Fruit fly (Drosophila melanogaster) whole organism, embryonic: Measurements from ENCODE around the gene ara.

Source experiments
- Abd-B ChIP-seq: fragments of 200-800 bp; sonication (Bioruptor generic); optimal IDR thresholded peaks from 2 replicates; lab custom pipeline; 2018; ENCODE audit warnings: missing biosample characterization, mild to moderate bottlenecking, missing genetic modification characterization, moderate library complexity
- Adf1 ChIP-seq: fragments of 200-800 bp; sonication (Bioruptor generic); IDR thresholded peaks from 2 replicates; pipeline ENCODE4 v1.3.6; 2022; ENCODE audit warnings: missing biosample characterization, missing genetic modification characterization
- CG10209 ChIP-seq: fragments of 200-800 bp; sonication (Bioruptor generic); optimal IDR thresholded peaks from 3 replicates; lab custom pipeline; 2017; ENCODE audit warnings: missing biosample characterization, mild to moderate bottlenecking, missing genetic modification characterization, missing genetic modification reagents
- CG10321 ChIP-seq: fragments of 200-800 bp; sonication (Bioruptor generic); IDR thresholded peaks from 2 replicates; pipeline ENCODE4 v1.3.6; 2022; ENCODE audit warnings: missing biosample characterization, missing genetic modification characterization
- CG12942 ChIP-seq: fragments of 200-800 bp; sonication (Bioruptor generic); optimal IDR thresholded peaks from 3 replicates; lab custom pipeline; 2016; ENCODE audit warnings: missing biosample characterization, missing genetic modification characterization
- CG17802 ChIP-seq: fragments of 200-800 bp; sonication (Bioruptor generic); optimal IDR thresholded peaks from 2 replicates; lab custom pipeline; 2018; ENCODE audit warnings: missing biosample characterization, mild to moderate bottlenecking, missing genetic modification characterization, moderate library complexity
- CG1832 ChIP-seq: fragments of 200-800 bp; sonication (Bioruptor generic); optimal IDR thresholded peaks from 2 replicates; lab custom pipeline; 2017; ENCODE audit warnings: missing biosample characterization, mild to moderate bottlenecking, missing genetic modification characterization, inconsistent platforms
- CG2199 ChIP-seq: fragments of 200-800 bp; sonication (Bioruptor generic); IDR thresholded peaks from 3 replicates; pipeline ENCODE4 v1.3.6; 2022; ENCODE audit warnings: missing biosample characterization, missing genetic modification characterization
- CG32767 ChIP-seq: fragments of 200-800 bp; sonication (Bioruptor generic); IDR thresholded peaks from 2 replicates; pipeline ENCODE4 v1.3.6; 2022; ENCODE audit warnings: missing biosample characterization, missing genetic modification characterization
- CG4360 ChIP-seq: fragments of 200-800 bp; sonication (Bioruptor generic); IDR thresholded peaks from 2 replicates; pipeline ENCODE4 v1.3.6; 2022; ENCODE audit warnings: missing biosample characterization, missing genetic modification characterization
- CG6272 ChIP-seq: fragments of 200-800 bp; sonication (Bioruptor generic); IDR thresholded peaks from 2 replicates; pipeline ENCODE4 v1.3.6; 2022; ENCODE audit warnings: missing biosample characterization, missing genetic modification characterization
- CG6791 ChIP-seq: fragments of 200-800 bp; sonication (Bioruptor generic); IDR thresholded peaks from 3 replicates; pipeline ENCODE4 v1.3.6; 2022; ENCODE audit warnings: missing biosample characterization, missing genetic modification characterization; ENCODE audit not compliant: partially characterized antibody
- CG7786 ChIP-seq: fragments of 200-800 bp; sonication (Bioruptor generic); optimal IDR thresholded peaks from 2 replicates; lab custom pipeline; 2016; ENCODE audit warnings: missing biosample characterization, missing genetic modification characterization
- CG8089 ChIP-seq: fragments of 200-800 bp; sonication (Bioruptor generic); optimal IDR thresholded peaks from 3 replicates; lab custom pipeline; 2016; ENCODE audit warnings: missing biosample characterization, missing genetic modification characterization
- CG8359 ChIP-seq: fragments of 200-800 bp; sonication (Bioruptor generic); optimal IDR thresholded peaks from 2 replicates; lab custom pipeline; 2017; ENCODE audit warnings: missing biosample characterization, mild to moderate bottlenecking, missing genetic modification characterization, borderline replicate concordance
- Dbx ChIP-seq: fragments of 200-800 bp; sonication (Bioruptor generic); IDR thresholded peaks from 3 replicates; pipeline ENCODE4 v1.3.6; 2022; ENCODE audit warnings: missing biosample characterization, missing genetic modification characterization
- Deaf1 ChIP-seq: fragments of 200-800 bp; optimal IDR thresholded peaks from 3 replicates; lab custom pipeline; 2019; ENCODE audit warnings: missing biosample characterization, mild to moderate bottlenecking, missing genetic modification characterization, moderate library complexity
- Dfd ChIP-seq, 2 experiments: fragments of >200 bp; optimal IDR thresholded peaks; 2 replicates each; lab custom pipeline; 2017; ENCODE audit warnings: missing biosample characterization in 2 of 2, missing genetic modification characterization in 2 of 2
- H2.0 ChIP-seq: fragments of 200-800 bp; sonication (Bioruptor generic); IDR thresholded peaks from 2 replicates; pipeline ENCODE4 v1.3.6; 2022; ENCODE audit warnings: missing biosample characterization, missing genetic modification characterization
- Jarid2 ChIP-seq: fragments of 200-800 bp; sonication (Bioruptor generic); optimal IDR thresholded peaks from 3 replicates; lab custom pipeline; 2017; ENCODE audit warnings: mild to moderate bottlenecking, missing biosample characterization, missing genetic modification reagents, missing genetic modification characterization
- Nf-YC ChIP-seq: fragments of 200-800 bp; optimal IDR thresholded peaks from 3 replicates; lab custom pipeline; 2019; ENCODE audit warnings: missing biosample characterization, mild to moderate bottlenecking, missing genetic modification characterization, moderate library complexity
- Opbp ChIP-seq: fragments of 200-800 bp; sonication (Bioruptor generic); IDR thresholded peaks from 3 replicates; pipeline ENCODE4 v1.3.6; 2022; ENCODE audit warnings: missing biosample characterization, missing genetic modification characterization; ENCODE audit not compliant: partially characterized antibody
- Pdp1 ChIP-seq, 2 experiments: fragments of 200-800 bp; sonication (Bioruptor generic); optimal IDR thresholded peaks; 3 replicates each; lab custom pipeline; 2016; ENCODE audit warnings: missing biosample characterization in 2 of 2, missing genetic modification characterization in 2 of 2, mild to moderate bottlenecking in 1 of 2, moderate library complexity in 1 of 2
- Trl ChIP-seq, 3 experiments: fragments of >200 bp in 2 of 3; fragments of 200-800 bp in 1 of 3; sonication (Bioruptor generic) in 1 of 3; optimal IDR thresholded peaks; 2 replicates in 1 of 3; 3 replicates in 2 of 3; lab custom pipeline; 2016 to 2017; ENCODE audit warnings: missing biosample characterization in 1 of 3, missing genetic modification characterization in 1 of 3
- ab ChIP-seq: fragments of 200-800 bp; sonication (Bioruptor generic); optimal IDR thresholded peaks from 2 replicates; lab custom pipeline; 2016; ENCODE audit warnings: missing biosample characterization, missing genetic modification characterization
- bowl ChIP-seq: fragments of 200-800 bp; sonication (Bioruptor generic); IDR thresholded peaks from 2 replicates; pipeline ENCODE4 v1.3.6; 2022; ENCODE audit warnings: missing biosample characterization, missing genetic modification characterization
- chinmo ChIP-seq: fragments of 200-800 bp; sonication (Bioruptor generic); IDR thresholded peaks from 4 replicates; pipeline ENCODE4 v1.3.6; 2022; ENCODE audit warnings: missing biosample characterization, missing genetic modification characterization; ENCODE audit not compliant: partially characterized antibody
- chm ChIP-seq: fragments of 200-800 bp; sonication (Bioruptor generic); IDR thresholded peaks from 2 replicates; pipeline ENCODE4 v1.3.6; 2022; ENCODE audit warnings: missing biosample characterization, missing genetic modification characterization
- chn ChIP-seq: fragments of 200-800 bp; sonication (Bioruptor generic); optimal IDR thresholded peaks from 2 replicates; lab custom pipeline; 2016; ENCODE audit warnings: missing biosample characterization, missing genetic modification characterization
- crol ChIP-seq: fragments of 200-800 bp; sonication (Bioruptor generic); IDR thresholded peaks from 2 replicates; pipeline ENCODE4 v1.3.6; 2022; ENCODE audit warnings: missing biosample characterization, missing genetic modification characterization
- cwo ChIP-seq: fragments of 200-800 bp; sonication (Bioruptor generic); optimal IDR thresholded peaks from 3 replicates; lab custom pipeline; 2017; ENCODE audit warnings: missing biosample characterization, missing genetic modification characterization, mild to moderate bottlenecking, moderate library complexity, missing genetic modification reagents
- ewg ChIP-seq: fragments of 200-800 bp; sonication (Bioruptor generic); optimal IDR thresholded peaks from 3 replicates; lab custom pipeline; 2017; ENCODE audit warnings: mild to moderate bottlenecking, missing biosample characterization, missing genetic modification reagents, missing genetic modification characterization
- exex ChIP-seq: fragments of 200-800 bp; sonication (Bioruptor generic); optimal IDR thresholded peaks from 4 replicates; lab custom pipeline; 2018; ENCODE audit warnings: missing biosample characterization, mild to moderate bottlenecking, missing genetic modification characterization, moderate library complexity
- jigr1 ChIP-seq: fragments of 200-800 bp; sonication (Bioruptor generic); IDR thresholded peaks from 3 replicates; pipeline ENCODE4 v1.3.6; 2022; ENCODE audit warnings: missing biosample characterization, missing genetic modification characterization
- knrl ChIP-seq: fragments of 200-800 bp; sonication (Bioruptor generic); IDR thresholded peaks from 3 replicates; pipeline ENCODE4 v1.3.6; 2022; ENCODE audit warnings: missing biosample characterization, missing genetic modification characterization; ENCODE audit not compliant: partially characterized antibody
- nerfin-1 ChIP-seq: fragments of 200-800 bp; sonication (Bioruptor generic); optimal IDR thresholded peaks from 3 replicates; lab custom pipeline; 2019; ENCODE audit warnings: missing biosample characterization, mild to moderate bottlenecking, missing genetic modification characterization, moderate library complexity
- oc ChIP-seq: fragments of 200-800 bp; sonication (Bioruptor generic); optimal IDR thresholded peaks from 2 replicates; lab custom pipeline; 2018; ENCODE audit warnings: missing biosample characterization, mild to moderate bottlenecking, missing genetic modification characterization, moderate library complexity
- onecut ChIP-seq: fragments of 200-800 bp; sonication (Bioruptor generic); IDR thresholded peaks from 2 replicates; pipeline ENCODE4 v1.3.6; 2022; ENCODE audit warnings: missing biosample characterization, missing genetic modification characterization
- pan ChIP-seq, 4 experiments: fragments of >200 bp in 3 of 4; fragments of 200-800 bp in 1 of 4; sonication (Bioruptor generic) in 1 of 4; optimal IDR thresholded peaks in 3 of 4; IDR thresholded peaks in 1 of 4; 2 replicates each; pipeline versions ENCODE4 v1.3.6 to Lab custom; 2017 to 2022; ENCODE audit warnings: missing biosample characterization in 2 of 4, missing genetic modification characterization in 2 of 4, mixed read lengths in 1 of 4
- pb ChIP-seq: fragments of 200-800 bp; sonication (Bioruptor generic); optimal IDR thresholded peaks from 3 replicates; lab custom pipeline; 2016; ENCODE audit warnings: missing biosample characterization, missing genetic modification characterization
- pzg ChIP-seq: fragments of 200-800 bp; sonication (Bioruptor generic); optimal IDR thresholded peaks from 3 replicates; lab custom pipeline; 2018; ENCODE audit warnings: missing biosample characterization, mild to moderate bottlenecking, missing genetic modification characterization, moderate library complexity
- sd ChIP-seq: fragments of 200-800 bp; sonication (Bioruptor generic); optimal IDR thresholded peaks from 3 replicates; lab custom pipeline; 2018; ENCODE audit warnings: missing biosample characterization, mild to moderate bottlenecking, missing genetic modification characterization, moderate library complexity
- sna ChIP-seq: fragments of 200-800 bp; sonication (Bioruptor generic); IDR thresholded peaks from 2 replicates; pipeline ENCODE4 v1.3.6; 2022; ENCODE audit warnings: missing biosample characterization, missing genetic modification characterization; ENCODE audit not compliant: partially characterized antibody
- so ChIP-seq: fragments of 200-800 bp; sonication (Bioruptor generic); IDR thresholded peaks from 3 replicates; pipeline ENCODE4 v1.3.6; 2022; ENCODE audit warnings: missing biosample characterization, missing genetic modification characterization
- sr ChIP-seq: fragments of 200-800 bp; sonication (Bioruptor generic); IDR thresholded peaks from 3 replicates; pipeline ENCODE4 v1.3.6; 2022; ENCODE audit warnings: missing biosample characterization, missing genetic modification characterization
- yki ChIP-seq: fragments of >200 bp; optimal IDR thresholded peaks from 3 replicates; lab custom pipeline; 2018
- z ChIP-seq: fragments of 200-800 bp; sonication (Bioruptor generic); IDR thresholded peaks from 3 replicates; pipeline ENCODE4 v1.3.6; 2022; ENCODE audit warnings: missing biosample characterization, missing genetic modification characterization

The ara gene

DNA sequence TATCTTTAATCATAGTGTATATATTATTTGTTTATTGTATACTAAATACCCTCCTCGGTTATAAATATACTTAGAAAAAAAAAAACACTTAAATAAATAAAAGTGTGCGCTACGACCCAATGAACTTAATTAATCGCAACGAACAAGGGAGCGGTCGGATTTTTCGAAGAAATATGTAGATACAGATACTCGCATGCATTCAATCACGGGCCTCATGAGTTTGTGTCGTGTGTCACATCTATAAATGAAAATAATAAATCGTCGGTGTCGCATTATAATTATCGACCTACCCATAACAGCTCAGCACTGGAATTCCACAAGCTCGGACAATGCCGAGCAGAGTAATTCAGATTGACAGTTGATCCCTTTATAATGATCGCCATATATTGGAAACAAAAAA is 41.4 kb downstream of the ara start:
- TF ChIP-seq exex (tag; lab: Kevin White, UChicago) (peak; percentile 3), oc (peak; percentile 7), Dfd (GFP tag; optimal IDR thresholded peaks at IDR 0.05; lab: Kevin White, UChicago) (no peak), sd (peak; percentile 50), bowl (GFP tag; lab: Robert Waterston, UW) (no peak)

DNA sequence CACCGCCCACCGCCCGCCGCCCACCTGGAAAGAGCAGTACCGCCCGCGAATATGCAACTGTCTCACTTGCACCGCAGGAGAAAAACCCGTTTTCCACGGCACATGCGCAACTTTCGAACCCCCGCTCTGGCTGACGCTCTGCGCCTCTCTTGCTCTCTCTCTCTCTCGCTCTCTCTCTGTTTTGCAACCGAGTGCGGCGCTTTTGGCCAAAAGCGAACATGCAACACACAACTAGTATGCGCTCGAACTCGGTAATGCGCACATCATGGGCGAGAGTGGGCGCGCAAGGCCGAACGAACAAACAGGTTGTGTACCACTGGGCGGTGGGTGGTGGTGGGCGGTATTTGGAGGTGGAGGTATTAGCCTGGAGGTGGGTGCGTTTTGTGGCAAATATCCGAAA is 47.2 kb downstream of the ara start:
- TF ChIP-seq Dbx (GFP tag; lab: Robert Waterston, UW) (no peak), ewg (peak; percentile 99), sr (GFP tag; lab: Robert Waterston, UW) (peak; percentile 84), CG8359 (GFP tag; lab: Kevin White, UChicago) (no peak), cwo (GFP tag; lab: Kevin White, UChicago) (peak; percentile 1), chm (GFP tag; lab: Robert Waterston, UW) (peak; percentile 57; the same call in 1 of the 2 replicates), sd (peak; percentile 11), Abd-B (GFP tag; lab: Kevin White, UChicago) (no peak), CG32767 (GFP tag; lab: Robert Waterston, UW) (peak; percentile 33; the same call in 1 of the 2 replicates), pan (optimal IDR thresholded peaks at IDR 0.05; lab: Kevin White, UChicago) (no peak), pan (GFP tag; optimal IDR thresholded peaks at IDR 0.05 in 1 of 2, IDR thresholded peaks at IDR 0.05 in 1 of 2) (peak in 1 of 2 experiments; percentile 15), Opbp (0 out of 3 replicates have a peak, but pooled peaks have one; percentile 45), knrl (GFP tag; lab: Robert Waterston, UW) (0 out of 3 replicates have a peak, but pooled peaks have one; percentile 20), CG8089 (GFP tag; lab: Kevin White, UChicago) (no peak), yki (peak; percentile 70), CG4360 (peak; percentile 37; the same call in 1 of the 2 replicates), z (GFP tag; lab: Robert Waterston, UW) (no peak), CG6272 (GFP tag; lab: Robert Waterston, UW) (no peak), CG12942 (GFP tag; lab: Kevin White, UChicago) (no peak), CG10209 (GFP tag; lab: Kevin White, UChicago) (no peak), onecut (GFP tag; lab: Robert Waterston, UW) (0 out of 2 replicates have a peak, but pooled peaks have one; percentile 6), CG6791 (0 out of 3 replicates have a peak, but pooled peaks have one; percentile 19), Nf-YC (peak; percentile 97), CG1832 (GFP tag; lab: Kevin White, UChicago) (peak; percentile 86), pb (GFP tag; lab: Kevin White, UChicago) (no peak), Jarid2 (GFP tag; lab: Kevin White, UChicago) (peak; percentile 95), Adf1 (GFP tag; lab: Robert Waterston, UW) (peak; percentile 32; the same call in 1 of the 2 replicates), sna (GFP tag; lab: Robert Waterston, UW) (peak; percentile 47; the same call in 1 of the 2 replicates), pzg (GFP tag; lab: Kevin White, UChicago) (no peak), ab (GFP tag; lab: Kevin White, UChicago) (no peak), chinmo (peak; percentile 64; the same call in 1 of the 4 replicates), jigr1 (GFP tag; lab: Robert Waterston, UW) (no peak), crol (peak; percentile 74), CG10321 (peak; percentile 89), chn (GFP tag; lab: Kevin White, UChicago) (peak; percentile 52), H2.0 (GFP tag; lab: Robert Waterston, UW) (no peak), CG17802 (tag; lab: Kevin White, UChicago) (peak; percentile 37), so (GFP tag; lab: Robert Waterston, UW) (0 out of 3 replicates have a peak, but pooled peaks have one; percentile 31), CG2199 (GFP tag; lab: Robert Waterston, UW) (no peak), Pdp1 (GFP tag; optimal IDR thresholded peaks at IDR 0.05; lab: Kevin White, UChicago) (peak in 1 of 2 experiments; percentile 17), Trl (optimal IDR thresholded peaks at IDR 0.05; lab: Kevin White, UChicago) (peak; percentile 77 to 91), Trl (GFP tag; optimal IDR thresholded peaks at IDR 0.05; lab: Kevin White, UChicago) (peak; percentile 24), nerfin-1 (tag; lab: Kevin White, UChicago) (peak; percentile 30), CG7786 (GFP tag; lab: Kevin White, UChicago) (no peak), Deaf1 (tag; lab: Kevin White, UChicago) (peak; percentile 79)
